Worm (Caenorhabditis elegans): ENCODE data around the gene hyl-2.

Gene hyl-2

ce11 chrX:4711698-4712329 is 12.6 kb upstream of the hyl-2 start, which contains the start of the genes dnj-14 and glit-1 (continued):
- peak; percentile 57 for TF ChIP-seq cnd-1 (tag; optimal IDR thresholded peaks at IDR 0.05)
- TF ChIP-seq mab-5 (tag; optimal IDR thresholded peaks at IDR 0.05), result no peak
- TF ChIP-seq snpc-4 (tag; optimal IDR thresholded peaks at IDR 0.05), result no peak

DNA sequence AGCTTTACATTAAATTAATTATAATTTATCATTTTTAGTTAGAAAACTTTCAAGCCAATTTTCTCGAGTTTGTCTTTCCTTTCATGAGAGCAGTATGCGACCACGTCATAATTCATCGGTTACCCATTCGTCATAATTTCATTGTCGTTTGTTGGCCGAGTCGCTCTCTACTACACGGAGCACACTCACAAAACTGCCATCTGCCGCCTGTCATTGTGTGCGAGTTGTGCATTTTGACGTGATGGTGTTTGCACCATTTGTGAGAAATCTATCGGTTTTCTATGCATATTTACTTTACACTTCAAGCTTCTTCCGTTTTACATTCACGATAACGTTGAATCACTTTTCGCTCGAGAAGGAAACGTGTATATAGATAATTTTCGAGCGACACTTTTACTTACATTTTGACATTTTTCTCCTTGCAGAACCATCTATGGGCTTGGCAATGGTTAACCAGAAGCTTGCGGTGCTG is 7.5 kb upstream of the hyl-2 start, which contains the start of gene dhhc-10:
dhhc-10 (plus strand) TSS at position 422 of the 472 bp plus-strand sequence.
- TF ChIP-seq hlh-1 (tag; optimal IDR thresholded peaks at IDR 0.05) (peak; percentile 78), ceh-39 (tag; optimal IDR thresholded peaks at IDR 0.05) (peak; percentile 62), bed-3 (GFP tag; optimal IDR thresholded peaks at IDR 0.05) (no peak), unc-120 (tag; optimal IDR thresholded peaks at IDR 0.05; ENCODE audit: poor library complexity, severe bottlenecking) (peak; percentile 14), pha-4 (tag; optimal IDR thresholded peaks at IDR 0.05) (peak; percentile 84), nhr-76 (tag; optimal IDR thresholded peaks at IDR 0.05) (no peak), lsy-2 (tag; optimal IDR thresholded peaks at IDR 0.05) (peak; percentile 36), mep-1 (tag; optimal IDR thresholded peaks at IDR 0.05) (peak; percentile 29), zip-8 (tag; optimal IDR thresholded peaks at IDR 0.05) (no peak), ces-1 (GFP tag; optimal IDR thresholded peaks at IDR 0.05) (peak; percentile 92), sptf-1 (tag; optimal IDR thresholded peaks at IDR 0.05) (peak; percentile 17), cnd-1 (tag; optimal IDR thresholded peaks at IDR 0.05) (peak; percentile 62), unc-39 (tag; optimal IDR thresholded peaks at IDR 0.05) (no peak), unc-62 (GFP tag; optimal IDR thresholded peaks at IDR 0.05) (peak; percentile 71), lin-32 (GFP tag; optimal IDR thresholded peaks at IDR 0.05) (peak; percentile 61), drap-1 (GFP tag; optimal IDR thresholded peaks at IDR 0.05) (no peak), ztf-11 (tag; optimal IDR thresholded peaks at IDR 0.05) (peak; percentile 29), mls-2 (tag; optimal IDR thresholded peaks at IDR 0.05) (peak; percentile 31), nhr-2 (tag; optimal IDR thresholded peaks at IDR 0.05) (peak; percentile 70), M03D4.4 (tag; optimal IDR thresholded peaks at IDR 0.05) (peak; percentile 20)

DNA sequence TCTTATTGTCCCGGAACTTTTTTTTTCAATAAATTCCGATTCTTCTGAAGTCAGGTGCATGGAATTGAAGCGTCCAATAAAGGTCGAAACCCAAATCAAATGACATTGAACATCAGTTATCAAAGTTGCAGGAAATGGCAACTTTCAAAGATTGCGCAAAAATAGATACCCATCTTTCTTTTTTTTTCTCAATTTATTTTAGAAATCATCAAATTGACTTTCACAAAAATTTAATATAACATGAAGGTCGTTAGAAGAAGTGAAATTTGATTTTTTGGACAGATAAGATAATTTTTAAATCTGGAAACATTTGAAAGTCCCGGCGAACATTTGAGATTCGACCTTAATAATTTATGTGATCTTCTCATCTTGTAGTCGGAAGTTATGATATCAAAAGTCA is 6.4 kb upstream of the hyl-2 start:
- TF ChIP-seq ceh-39 (tag; optimal IDR thresholded peaks at IDR 0.05) (no peak), ztf-11 (tag; optimal IDR thresholded peaks at IDR 0.05) (no peak), unc-120 (tag; optimal IDR thresholded peaks at IDR 0.05; ENCODE audit: poor library complexity, severe bottlenecking) (no peak), unc-39 (tag; optimal IDR thresholded peaks at IDR 0.05) (no peak), blmp-1 (tag; optimal IDR thresholded peaks at IDR 0.05) (no peak), sem-2 (GFP tag; optimal IDR thresholded peaks at IDR 0.05) (no peak), ceh-43 (GFP tag; optimal IDR thresholded peaks at IDR 0.05) (no peak), drap-1 (GFP tag; optimal IDR thresholded peaks at IDR 0.05) (no peak), mls-2 (tag; optimal IDR thresholded peaks at IDR 0.05) (no peak), nhr-12 (tag; optimal IDR thresholded peaks at IDR 0.05) (no peak), elt-1 (tag; optimal IDR thresholded peaks at IDR 0.05; ENCODE audit: borderline replicate concordance, insufficient read depth) (no peak), flh-1 (GFP tag; optimal IDR thresholded peaks at IDR 0.05) (no peak), lin-13 (tag; optimal IDR thresholded peaks at IDR 0.05) (no peak), snpc-4 (tag; optimal IDR thresholded peaks at IDR 0.05) (no peak), cnd-1 (tag; optimal IDR thresholded peaks at IDR 0.05) (no peak), M03D4.4 (tag; optimal IDR thresholded peaks at IDR 0.05) (no peak)

DNA sequence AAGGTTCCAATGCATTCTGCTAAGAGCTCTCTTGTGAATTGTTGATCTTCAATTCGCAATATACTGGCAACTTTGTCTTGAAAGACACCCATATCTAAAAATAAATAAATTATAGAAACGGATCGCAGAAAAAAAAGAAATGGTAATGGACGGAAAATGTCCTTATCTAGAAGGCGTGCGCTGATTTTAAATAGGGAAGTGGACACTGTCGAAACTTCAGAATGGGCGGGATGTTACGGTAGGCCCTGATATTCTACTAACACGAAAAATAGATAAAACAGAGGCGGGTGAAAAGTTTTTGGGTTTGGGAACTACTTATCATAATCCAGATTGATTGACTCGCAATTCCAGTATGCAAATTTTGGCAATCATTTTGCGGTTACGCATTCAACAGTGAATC is 5.6 kb upstream of the hyl-2 start, which contains the start of gene aqp-8:
aqp-8 (minus strand) TSS at position 101 of the 400 bp plus-strand sequence.
- TF ChIP-seq flh-1 (GFP tag; optimal IDR thresholded peaks at IDR 0.05) (no peak), ceh-39 (tag; optimal IDR thresholded peaks at IDR 0.05) (no peak), ceh-43 (GFP tag; optimal IDR thresholded peaks at IDR 0.05) (no peak)

- TF ChIP-seq mls-2 (tag; optimal IDR thresholded peaks at IDR 0.05) (no peak), M03D4.4 (tag; optimal IDR thresholded peaks at IDR 0.05) (no peak), unc-120 (tag; optimal IDR thresholded peaks at IDR 0.05; ENCODE audit: poor library complexity, severe bottlenecking) (no peak), elt-1 (tag; optimal IDR thresholded peaks at IDR 0.05; ENCODE audit: borderline replicate concordance, insufficient read depth) (no peak), cnd-1 (tag; optimal IDR thresholded peaks at IDR 0.05) (no peak), nhr-76 (tag; optimal IDR thresholded peaks at IDR 0.05) (no peak), unc-39 (tag; optimal IDR thresholded peaks at IDR 0.05) (no peak), ceh-83 (GFP tag; optimal IDR thresholded peaks at IDR 0.05) (no peak), bed-3 (GFP tag; optimal IDR thresholded peaks at IDR 0.05) (no peak), ceh-39 (tag; optimal IDR thresholded peaks at IDR 0.05) (no peak)
Observed at ce11 chrX:4700083-4700482, 822 bp upstream of the hyl-2 start.
